Worm (Caenorhabditis elegans): ENCODE results near the gene rga-8.

rga-8 gene

DNA sequence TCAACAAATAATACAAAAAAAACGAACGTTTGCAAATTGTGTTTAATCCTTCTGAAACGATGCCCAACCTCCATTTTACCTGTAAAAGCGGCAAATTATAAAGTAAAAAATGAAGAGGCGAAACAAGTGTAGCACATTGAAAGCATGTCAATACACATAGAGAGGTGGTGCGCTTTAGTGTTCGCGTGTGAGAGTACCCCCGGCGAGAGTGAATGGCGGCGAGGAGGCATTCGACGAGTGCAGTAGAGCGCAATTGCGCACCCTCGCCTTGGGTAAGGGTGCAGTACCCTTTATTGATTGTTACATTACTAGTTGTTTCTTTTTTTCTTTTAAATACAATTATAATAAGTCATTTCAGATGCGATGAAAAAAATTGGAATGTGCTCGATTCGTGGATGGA lies 4.4 kb downstream of the rga-8 start, which contains the start of gene hst-6 (continued):
- TF ChIP-seq php-3 (GFP tag; IDR thresholded peaks at IDR 0.05) (no peak), dmd-6 (GFP tag; IDR thresholded peaks at IDR 0.05) (peak; percentile 63), hif-1 (tag; optimal IDR thresholded peaks at IDR 0.05) (peak in 1 of 2 experiments; percentile 50), zfp-3 (GFP tag; conservative IDR thresholded peaks at IDR 0.05) (no peak; the same call in 1 of the 2 replicates), aha-1 (tag) (peak; percentile 91), zag-1 (tag; optimal IDR thresholded peaks at IDR 0.05) (no peak), jun-1 (tag; optimal IDR thresholded peaks at IDR 0.05) (no peak), Y105C5A.15 (GFP tag; IDR thresholded peaks at IDR 0.05) (no peak), nhr-111 (GFP tag; optimal IDR thresholded peaks at IDR 0.05) (no peak), tra-1 (GFP tag; IDR thresholded peaks at IDR 0.05) (0 out of 2 replicates have a peak, but pooled peaks have one; percentile 42)

DNA sequence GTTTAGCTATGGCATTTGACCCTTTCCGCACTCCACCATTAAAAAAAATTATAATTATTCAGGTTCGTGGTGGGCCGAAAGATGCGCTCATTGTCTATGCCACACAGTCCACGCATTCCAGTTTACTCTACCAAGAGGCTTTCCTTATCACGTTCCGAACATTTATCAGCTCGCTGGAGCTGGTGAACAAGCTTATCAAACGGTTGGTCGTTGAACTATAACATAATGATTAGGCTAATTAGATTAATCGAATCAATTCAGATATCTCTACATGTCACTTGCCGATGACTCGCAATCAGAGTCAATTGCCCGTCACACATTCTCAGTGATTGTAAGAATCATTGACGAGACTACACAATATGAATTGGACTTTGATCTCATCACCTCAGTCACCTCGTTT lies 10.2 kb downstream of the rga-8 start:
- TF ChIP-seq ceh-20 (GFP tag; IDR thresholded peaks at IDR 0.05), result no peak
- TF ChIP-seq mep-1 (tag; optimal IDR thresholded peaks at IDR 0.05), result no peak
- peak; percentile 6 for TF ChIP-seq nhr-28 (tag; optimal IDR thresholded peaks at IDR 0.05)
- TF ChIP-seq lin-38 (GFP tag; IDR thresholded peaks at IDR 0.05), result no peak
- peak; percentile 20; the same call in 1 of the 2 replicates for TF ChIP-seq dmd-6 (GFP tag; IDR thresholded peaks at IDR 0.05)
- TF ChIP-seq F44E2.7 (GFP tag; IDR thresholded peaks at IDR 0.05), result no peak
- peak; percentile 4 for TF ChIP-seq pqm-1 (tag; optimal IDR thresholded peaks at IDR 0.05)
- peak; percentile 41 for TF ChIP-seq dve-1 (tag; optimal IDR thresholded peaks at IDR 0.05; ENCODE audit: insufficient read depth)
- TF ChIP-seq daf-16 (GFP tag; optimal IDR thresholded peaks at IDR 0.05), result no peak
- peak; percentile 34 for TF ChIP-seq daf-16 (tag; optimal IDR thresholded peaks at IDR 0.05)
- no peak for TF ChIP-seq fos-1 (tag; optimal IDR thresholded peaks at IDR 0.05)

DNA sequence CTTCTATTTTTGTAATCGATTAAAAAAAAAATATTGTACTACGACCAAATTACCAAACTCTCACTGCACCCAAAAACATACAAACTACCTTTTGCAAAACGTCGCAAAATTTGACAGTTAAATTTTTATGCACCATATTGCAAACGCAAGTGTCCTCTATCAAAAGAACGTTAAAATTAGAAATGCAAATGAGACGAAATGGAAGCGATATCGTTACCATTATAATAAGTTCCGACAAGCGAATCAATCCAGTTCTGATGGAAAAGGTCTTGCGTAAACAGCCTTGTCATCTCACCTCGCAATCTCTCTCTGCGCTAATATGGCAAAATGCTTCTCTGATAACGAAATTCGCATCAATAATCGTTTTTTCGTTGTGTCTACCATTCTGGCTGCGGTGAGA lies 11.5 kb downstream of the rga-8 start:
- no peak for TF ChIP-seq vab-7 (GFP tag; IDR thresholded peaks at IDR 0.05)
- TF ChIP-seq ces-1 (GFP tag; optimal IDR thresholded peaks at IDR 0.05), result no peak
- TF ChIP-seq unc-62 (GFP tag; optimal IDR thresholded peaks at IDR 0.05 in 1 of 2), result peak in 1 of 2 experiments; percentile 97
- TF ChIP-seq unc-62 (tag; optimal IDR thresholded peaks at IDR 0.05), result no peak
- no peak for TF ChIP-seq Y5F2A.4 (GFP tag; optimal IDR thresholded peaks at IDR 0.05)
- TF ChIP-seq zfp-2 (tag; optimal IDR thresholded peaks at IDR 0.05), result no peak
- TF ChIP-seq ama-1 (optimal IDR thresholded peaks at IDR 0.05), result no peak
- TF ChIP-seq dve-1 (tag; optimal IDR thresholded peaks at IDR 0.05; ENCODE audit: insufficient read depth), result peak; percentile 10
- TF ChIP-seq daf-16 (GFP tag; optimal IDR thresholded peaks at IDR 0.05), result no peak
- TF ChIP-seq daf-16 (tag; optimal IDR thresholded peaks at IDR 0.05), result peak; percentile 70

DNA sequence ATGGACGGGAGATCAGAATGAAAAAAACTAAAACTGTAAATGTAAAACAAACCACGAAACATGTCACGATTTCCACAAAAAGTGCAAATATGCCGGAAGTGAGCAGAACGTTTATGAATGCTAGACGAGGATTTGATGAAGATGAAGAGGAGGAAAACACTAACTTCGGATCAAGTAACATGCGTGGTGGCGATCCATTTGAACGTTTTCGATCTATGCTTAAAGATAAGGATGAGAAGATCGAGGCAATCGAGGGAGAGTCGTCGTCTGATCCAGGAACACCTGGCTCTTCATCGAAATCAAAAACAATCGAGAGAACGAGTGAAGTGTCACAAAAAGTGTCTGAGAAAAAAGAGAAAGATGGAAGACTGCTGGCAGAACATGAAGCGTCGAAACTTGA lies 14.2 kb downstream of the rga-8 start:
- TF ChIP-seq lin-38 (GFP tag; IDR thresholded peaks at IDR 0.05) (no peak), zip-2 (tag; optimal IDR thresholded peaks at IDR 0.05) (no peak), daf-16 (GFP tag; optimal IDR thresholded peaks at IDR 0.05) (peak in 1 of 2 experiments; percentile 42), daf-16 (tag; optimal IDR thresholded peaks at IDR 0.05) (no peak), unc-62 (GFP tag; optimal IDR thresholded peaks at IDR 0.05 in 1 of 2) (peak in 1 of 2 experiments; percentile 91), unc-62 (tag; optimal IDR thresholded peaks at IDR 0.05) (no peak)

DNA sequence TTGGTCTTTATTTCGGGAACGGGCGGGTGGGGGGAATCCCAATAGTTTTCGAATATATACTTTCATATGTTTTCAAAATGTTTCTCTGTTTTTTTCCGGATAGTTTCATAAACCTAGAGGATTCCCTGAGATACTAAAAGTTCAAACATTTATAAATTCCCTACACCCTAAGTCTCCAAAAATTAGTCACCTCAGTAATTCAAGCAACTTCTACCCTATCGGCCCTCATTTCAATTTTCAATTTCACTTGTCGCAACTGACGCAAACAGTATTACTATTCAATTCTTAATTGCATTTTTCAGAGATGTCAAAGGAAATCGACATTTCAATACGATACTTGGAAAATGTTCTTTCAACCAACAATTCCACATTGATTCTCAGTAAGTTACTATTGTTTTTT lies 15.5 kb downstream of the rga-8 start, which contains the start of gene Y34B4A.4:
Y34B4A.4 (plus strand) TSS at position 301 of the 400 bp plus-strand sequence.
- TF ChIP-seq snpc-1.2 (GFP tag; IDR thresholded peaks at IDR 0.05) (no peak), mdt-29 (GFP tag; IDR thresholded peaks at IDR 0.05) (no peak), mdl-1 (tag; optimal IDR thresholded peaks at IDR 0.05) (no peak), mep-1 (tag; optimal IDR thresholded peaks at IDR 0.05) (no peak), dpl-1 (GFP tag; optimal IDR thresholded peaks at IDR 0.05) (no peak), nhr-111 (GFP tag; optimal IDR thresholded peaks at IDR 0.05) (no peak)

DNA sequence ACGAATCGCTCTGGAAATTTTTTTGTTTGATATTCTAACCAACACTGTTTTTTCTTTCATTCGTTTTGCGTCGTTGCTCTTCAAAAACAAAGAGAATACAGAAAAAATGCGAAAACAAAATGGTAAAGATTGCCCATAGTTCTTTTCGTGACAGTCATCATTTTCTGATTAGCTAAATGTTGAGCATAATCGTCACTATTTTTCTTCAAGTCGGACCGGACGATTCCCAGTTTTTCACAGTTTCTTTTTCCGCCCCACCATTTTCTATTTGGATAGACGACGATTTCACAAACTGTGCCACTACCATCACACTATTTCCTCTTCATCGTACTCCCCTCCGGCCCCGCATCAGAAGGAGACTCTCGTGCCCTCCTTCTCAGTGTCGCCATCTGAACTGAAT lies 16.0 kb downstream of the rga-8 start:
- TF ChIP-seq unc-62 (GFP tag; optimal IDR thresholded peaks at IDR 0.05 in 1 of 2), result peak in 1 of 2 experiments; percentile 92
- TF ChIP-seq unc-62 (tag; optimal IDR thresholded peaks at IDR 0.05), result no peak
- TF ChIP-seq dmd-8 (GFP tag; IDR thresholded peaks at IDR 0.05), result no peak

Data from whole organism, L4 larva.